Fruit fly (Drosophila melanogaster) whole organism: ENCODE results near the gene ND-B17.2.

Source experiments
- CG8478 ChIP-seq: fragments of >200 bp; optimal IDR thresholded peaks from 2 replicates; lab custom pipeline; 2018; ENCODE audit warnings: inconsistent platforms
- pan ChIP-seq: fragments of >200 bp; optimal IDR thresholded peaks from 2 replicates; lab custom pipeline; 2017
- usp ChIP-seq: fragments of >200 bp; optimal IDR thresholded peaks from 2 replicates; lab custom pipeline; 2017; ENCODE audit warnings: missing biosample characterization, missing genetic modification characterization, mixed read lengths

DNA sequence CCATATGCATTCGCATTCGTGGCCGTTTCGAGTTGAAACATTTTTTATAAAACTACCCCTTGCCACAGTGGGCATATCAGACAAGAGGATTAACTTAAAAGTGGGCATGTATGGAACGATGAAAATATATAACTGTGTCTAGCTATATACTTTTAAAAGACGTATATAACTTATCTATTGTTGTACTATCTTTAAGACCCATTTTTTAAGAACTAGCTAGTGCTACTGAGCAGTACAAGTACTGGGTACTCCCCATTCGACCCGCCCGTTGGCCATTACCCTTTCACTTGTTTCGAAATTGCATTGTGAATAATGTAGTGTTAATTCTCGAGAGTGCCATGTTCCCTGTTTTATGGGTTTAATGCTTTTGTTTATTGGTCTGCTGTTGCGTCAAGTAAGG lies 26.8 kb upstream of the ND-B17.2 start:
- TF ChIP-seq pan (lab: Kevin White, UChicago) (no peak), usp (GFP tag; lab: Kevin White, UChicago) (no peak), CG8478 (no peak)
